Worm (Caenorhabditis elegans) whole organism, L4 larva: ENCODE measurements around the gene F19G12.1.
A peak's percentile ranks its signal among the peaks of the same experiment; 100 is the strongest.

Experiments
- F26F4.8 ChIP-seq: fragments of 200-800 bp; sonication (Bioruptor generic); conservative IDR thresholded peaks from 2 replicates; pipeline ENCODE4 v1.3.6; 2022; ENCODE audit warnings: missing genetic modification characterization, missing compliant biosample characterization
- F44E2.7 ChIP-seq: fragments of 200-800 bp; sonication (Bioruptor generic); IDR thresholded peaks from 2 replicates; pipeline ENCODE4 v2.1.2; 2022; ENCODE audit warnings: missing genetic modification characterization, missing compliant biosample characterization
- F49E8.2 ChIP-seq: sonication (generic microtip); optimal IDR thresholded peaks from 2 replicates; lab custom pipeline; 2016; ENCODE audit warnings: missing compliant biosample characterization, mild to moderate bottlenecking, missing genetic modification characterization, borderline replicate concordance
- Y5F2A.4 ChIP-seq: fragments of 200-800 bp; sonication (Bioruptor generic); optimal IDR thresholded peaks from 2 replicates; lab custom pipeline; 2018; ENCODE audit warnings: mild to moderate bottlenecking, missing genetic modification characterization, missing compliant biosample characterization
- ZK337.2 ChIP-seq: fragments of 200-800 bp; sonication (Bioruptor generic); IDR thresholded peaks from 2 replicates; pipeline ENCODE4 v1.3.6; 2022; ENCODE audit warnings: missing genetic modification reagents, missing genetic modification characterization, missing compliant biosample characterization
- arid-1 ChIP-seq: fragments of 200-800 bp; sonication (Bioruptor generic); conservative IDR thresholded peaks from 2 replicates; pipeline ENCODE4 v1.3.6; 2022; ENCODE audit warnings: missing genetic modification reagents, missing genetic modification characterization, missing compliant biosample characterization
- ceh-44 ChIP-seq: fragments of 200-800 bp; sonication (Bioruptor generic); IDR thresholded peaks from 2 replicates; pipeline ENCODE4 v1.3.6; 2022; ENCODE audit warnings: missing genetic modification reagents, missing genetic modification characterization, missing compliant biosample characterization
- daf-16 ChIP-seq, 3 experiments: sonication (generic microtip); optimal IDR thresholded peaks; 2 replicates each; lab custom pipeline; 2016 to 2017; ENCODE audit warnings: missing genetic modification characterization in 3 of 3, missing genetic modification reagents in 3 of 3, mild to moderate bottlenecking in 2 of 3, missing compliant biosample characterization in 2 of 3, missing biosample characterization in 1 of 3, moderate library complexity in 1 of 3
- daf-8 ChIP-seq: fragments of 200-800 bp; sonication (Bioruptor generic); IDR thresholded peaks from 2 replicates; pipeline ENCODE4 v1.3.6; 2022; ENCODE audit warnings: missing genetic modification characterization, missing compliant biosample characterization
- dve-1 ChIP-seq: sonication (generic microtip); optimal IDR thresholded peaks from 2 replicates; lab custom pipeline; 2017; ENCODE audit warnings: antibody characterized with exemption, mild to moderate bottlenecking, missing genetic modification characterization, missing compliant biosample characterization; ENCODE audit not compliant: insufficient read depth
- egl-43 ChIP-seq: fragments of 200-800 bp; sonication (Bioruptor generic); IDR thresholded peaks from 2 replicates; pipeline ENCODE4 v1.3.6; 2022; ENCODE audit warnings: missing genetic modification reagents, missing genetic modification characterization, missing compliant biosample characterization
- fkh-10 ChIP-seq: fragments of 150-350 bp; optimal IDR thresholded peaks from 2 replicates; lab custom pipeline; 2014; ENCODE audit warnings: missing biosample characterization, missing genetic modification reagents, missing genetic modification characterization
- fos-1 ChIP-seq: fragments of 150-350 bp; optimal IDR thresholded peaks from 2 replicates; lab custom pipeline; 2014; ENCODE audit warnings: missing biosample characterization, missing genetic modification characterization
- hif-1 ChIP-seq, 2 experiments: sonication (generic microtip); optimal IDR thresholded peaks; 2 replicates each; lab custom pipeline; 2016 to 2017; ENCODE audit warnings: missing compliant biosample characterization in 2 of 2, missing genetic modification characterization in 2 of 2, missing genetic modification reagents in 2 of 2, missing genotype in 2 of 2, mild to moderate bottlenecking in 1 of 2
- hlh-30 ChIP-seq: sonication (generic microtip); optimal IDR thresholded peaks from 2 replicates; lab custom pipeline; 2017; ENCODE audit warnings: antibody characterized with exemption, mild to moderate bottlenecking, missing genetic modification characterization, missing compliant biosample characterization; ENCODE audit not compliant: insufficient read depth
- jun-1 ChIP-seq: fragments of 150-350 bp; optimal IDR thresholded peaks from 2 replicates; lab custom pipeline; 2014; ENCODE audit warnings: missing biosample characterization, missing genetic modification reagents, missing genetic modification characterization
- lir-3 ChIP-seq: sonication (generic microtip); optimal IDR thresholded peaks from 2 replicates; lab custom pipeline; 2016; ENCODE audit warnings: mild to moderate bottlenecking, missing genetic modification characterization, missing compliant biosample characterization
- mdl-1 ChIP-seq, 2 experiments: fragments of 150-350 bp in 1 of 2; sonication (generic microtip) in 1 of 2; optimal IDR thresholded peaks; 2 replicates each; lab custom pipeline; 2014 to 2017; ENCODE audit warnings: missing biosample characterization in 2 of 2, missing genetic modification characterization in 2 of 2
- mep-1 ChIP-seq: fragments of 150-350 bp; sonication (generic microtip); optimal IDR thresholded peaks from 3 replicates; lab custom pipeline; 2014; ENCODE audit warnings: missing biosample characterization, missing genetic modification characterization
- mxl-2 ChIP-seq: fragments of 200-800 bp; sonication (Bioruptor generic); conservative IDR thresholded peaks from 2 replicates; pipeline ENCODE4 v1.3.6; 2022; ENCODE audit warnings: missing genetic modification reagents, missing genetic modification characterization, missing compliant biosample characterization
- mxl-3 ChIP-seq: fragments of 200-800 bp; sonication (Bioruptor generic); optimal IDR thresholded peaks from 2 replicates; lab custom pipeline; 2018; ENCODE audit warnings: mild to moderate bottlenecking, missing genetic modification characterization, missing compliant biosample characterization
- nhr-10 ChIP-seq: fragments of 150-350 bp; optimal IDR thresholded peaks from 2 replicates; lab custom pipeline; 2014; ENCODE audit warnings: missing biosample characterization, missing genetic modification characterization
- nhr-28 ChIP-seq: fragments of 150-350 bp; optimal IDR thresholded peaks from 2 replicates; lab custom pipeline; 2014; ENCODE audit warnings: missing biosample characterization, missing genetic modification characterization
- nhr-42 ChIP-seq: fragments of 200-800 bp; sonication (Bioruptor generic); IDR thresholded peaks from 2 replicates; pipeline ENCODE4 v1.3.6; 2022; ENCODE audit warnings: missing genetic modification characterization, missing compliant biosample characterization
- pqm-1 ChIP-seq: sonication (generic microtip); optimal IDR thresholded peaks from 2 replicates; lab custom pipeline; 2017; ENCODE audit warnings: missing biosample characterization, missing genetic modification characterization
- sdz-12 ChIP-seq: fragments of 200-800 bp; sonication (Bioruptor generic); optimal IDR thresholded peaks from 2 replicates; lab custom pipeline; 2018; ENCODE audit warnings: mild to moderate bottlenecking, missing genetic modification characterization, missing compliant biosample characterization
- set-16 ChIP-seq: fragments of 200-800 bp; sonication (Bioruptor generic); IDR thresholded peaks from 2 replicates; pipeline ENCODE4 v1.3.6; 2022; ENCODE audit warnings: missing genetic modification reagents, missing genetic modification characterization, missing compliant biosample characterization
- snpc-1.2 ChIP-seq: fragments of 200-800 bp; sonication (Bioruptor generic); IDR thresholded peaks from 2 replicates; pipeline ENCODE4 v1.3.6; 2022; ENCODE audit warnings: missing genetic modification reagents, missing genetic modification characterization, missing compliant biosample characterization
- spr-1 ChIP-seq: sonication (generic microtip); optimal IDR thresholded peaks from 2 replicates; lab custom pipeline; 2016; ENCODE audit warnings: mild to moderate bottlenecking, missing genetic modification characterization, missing compliant biosample characterization
- spr-3 ChIP-seq: fragments of 200-800 bp; sonication (Bioruptor generic); optimal IDR thresholded peaks from 2 replicates; lab custom pipeline; 2018; ENCODE audit warnings: mild to moderate bottlenecking, missing genetic modification characterization, missing compliant biosample characterization
- unc-39 ChIP-seq: sonication (generic microtip); optimal IDR thresholded peaks from 2 replicates; lab custom pipeline; 2017; ENCODE audit warnings: missing biosample characterization, missing genetic modification characterization
- ztf-7 ChIP-seq: fragments of 150-350 bp; optimal IDR thresholded peaks from 2 replicates; lab custom pipeline; 2014; ENCODE audit warnings: missing biosample characterization, missing genetic modification characterization

F19G12.1 gene

ce11 chrX:1456350-1457080, 25.7 kb downstream of the F19G12.1 start (continued):
- TF ChIP-seq Y5F2A.4 (GFP tag; lab: Kevin White, UChicago) = no peak
- TF ChIP-seq unc-39 (tag; lab: Kevin White, UChicago) = no peak
- peak; percentile 74 for TF ChIP-seq hlh-30 (tag; lab: Kevin White, UChicago)
- TF ChIP-seq jun-1 = no peak
- TF ChIP-seq nhr-28 = peak; percentile 65
- TF ChIP-seq set-16 (GFP tag; lab: Robert Waterston, UW) = no peak
- peak; percentile 64 for TF ChIP-seq dve-1 (tag; lab: Kevin White, UChicago)
- TF ChIP-seq mdl-1 (tag; optimal IDR thresholded peaks at IDR 0.05; lab: Kevin White, UChicago) = peak in 1 of 2 experiments; percentile 67
- TF ChIP-seq mxl-2 (GFP tag; lab: Robert Waterston, UW) = 0 out of 2 replicates have a peak, but pooled peaks have one; percentile 21
- TF ChIP-seq lir-3 (tag; lab: Kevin White, UChicago) = no peak
- TF ChIP-seq mep-1 = peak; percentile 68
- no peak for TF ChIP-seq nhr-10
- no peak for TF ChIP-seq spr-3 (GFP tag; lab: Kevin White, UChicago)
- peak; percentile 25 for TF ChIP-seq pqm-1 (tag; lab: Kevin White, UChicago)
- no peak for TF ChIP-seq nhr-42
- TF ChIP-seq egl-43 (GFP tag; lab: Robert Waterston, UW) = no peak
- TF ChIP-seq, all 104 proteins: peak for 25

DNA sequence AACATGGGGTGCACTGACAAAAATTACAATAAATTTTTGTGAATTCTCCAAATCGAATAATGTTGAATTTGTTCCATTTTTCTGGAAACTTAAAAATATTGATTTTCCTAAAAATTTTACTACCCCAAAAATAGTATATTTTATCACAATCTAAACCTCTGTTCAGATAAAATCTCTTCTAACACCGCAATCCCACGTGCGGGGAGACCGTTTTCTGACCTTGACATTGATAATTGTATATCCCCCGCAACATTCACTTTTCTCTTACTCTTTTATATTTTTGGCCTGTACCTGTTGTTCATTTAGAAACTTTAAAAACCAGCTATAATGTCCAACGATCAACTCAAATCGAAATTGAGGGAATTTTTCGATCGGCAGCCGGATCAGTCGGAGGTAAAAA, 28.0 kb downstream of the F19G12.1 start, which contains the start of gene D1005.2:
D1005.2 (plus strand) TSS at position 230 of the 400 bp plus-strand sequence.
- TF ChIP-seq fos-1 = no peak
- TF ChIP-seq daf-8 (GFP tag; lab: Robert Waterston, UW) = no peak
- no peak for TF ChIP-seq ceh-44 (GFP tag; lab: Robert Waterston, UW)
- no peak for TF ChIP-seq F44E2.7 (GFP tag; lab: Robert Waterston, UW)
- TF ChIP-seq mdl-1 (tag; optimal IDR thresholded peaks at IDR 0.05; lab: Kevin White, UChicago) = peak in 1 of 2 experiments; percentile 64
- TF ChIP-seq mxl-3 (GFP tag; lab: Kevin White, UChicago) = peak; percentile 35
- TF ChIP-seq arid-1 = no peak
- peak; percentile 40 for TF ChIP-seq nhr-28
- no peak for TF ChIP-seq F49E8.2 (tag; lab: Kevin White, UChicago)
- TF ChIP-seq ztf-7 (tag; lab: Kevin White, UChicago) = no peak
- TF ChIP-seq hif-1 (tag; optimal IDR thresholded peaks at IDR 0.05; lab: Kevin White, UChicago) = no peak
- TF ChIP-seq snpc-1.2 = no peak

DNA sequence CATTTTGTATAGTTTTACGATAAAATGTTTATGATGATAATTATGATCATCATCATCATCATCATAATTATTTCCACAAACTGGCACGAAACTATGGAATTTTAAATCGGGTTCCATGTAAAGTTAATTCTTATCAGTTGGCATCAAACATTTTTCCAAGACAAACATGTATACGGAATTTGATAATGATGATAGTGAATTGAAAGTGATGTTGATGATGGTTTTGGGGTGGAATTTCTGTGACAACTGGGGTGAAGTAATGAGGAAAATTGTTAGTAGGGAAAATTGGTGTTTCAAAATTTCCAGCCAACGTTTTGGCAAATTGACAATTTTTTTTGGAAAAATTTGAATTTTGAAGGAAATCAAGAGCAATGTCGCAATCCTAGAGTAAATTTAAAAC, 28.9 kb downstream of the F19G12.1 start:
- TF ChIP-seq snpc-1.2 (no peak), daf-16 (GFP tag; optimal IDR thresholded peaks at IDR 0.05; lab: Kevin White, UChicago) (no peak), daf-16 (tag; optimal IDR thresholded peaks at IDR 0.05; lab: Kevin White, UChicago) (peak; percentile 58)

- TF ChIP-seq sdz-12 (no peak), daf-8 (GFP tag; lab: Robert Waterston, UW) (no peak), fos-1 (no peak), F26F4.8 (no peak)
- TF ChIP-seq, all 104 proteins: peak for 0
Measured at ce11 chrX:1464699-1465098, 33.9 kb downstream of the F19G12.1 start, which contains the start of gene D1005.6. D1005.6 (minus strand) TSS chrX:1464799.

- TF ChIP-seq fkh-10 (peak; percentile 73), ZK337.2 (GFP tag; lab: Robert Waterston, UW) (0 out of 2 replicates have a peak, but pooled peaks have one; percentile 11), spr-1 (tag; lab: Kevin White, UChicago) (no peak)
Measured at ce11 chrX:1468057-1468456, 37.2 kb downstream of the F19G12.1 start.
